Fruit fly (Drosophila melanogaster) whole organism: Measurements from ENCODE around the gene CG13054.

Source experiments
- CG8478 ChIP-seq: fragments of >200 bp; optimal IDR thresholded peaks from 2 replicates; lab custom pipeline; 2018; ENCODE audit warnings: inconsistent platforms
- Dll ChIP-seq: fragments of >200 bp; optimal IDR thresholded peaks from 2 replicates; lab custom pipeline; 2017
- EcR ChIP-seq, 2 experiments: fragments of >200 bp; optimal IDR thresholded peaks; 2 replicates each; lab custom pipeline; 2017; ENCODE audit warnings: missing biosample characterization in 2 of 2, missing genetic modification characterization in 2 of 2, missing genetic modification reagents in 2 of 2
- pan ChIP-seq: fragments of >200 bp; optimal IDR thresholded peaks from 2 replicates; lab custom pipeline; 2017
- psq ChIP-seq: fragments of >200 bp; optimal IDR thresholded peaks from 2 replicates; lab custom pipeline; 2017
- usp ChIP-seq: fragments of >200 bp; optimal IDR thresholded peaks from 2 replicates; lab custom pipeline; 2017; ENCODE audit warnings: missing biosample characterization, missing genetic modification characterization, mixed read lengths

Gene CG13054

dm6 chr3L:16285346-16285911, 28.4 kb upstream of the CG13054 start, which contains the start of gene CG13047:
TSS of gene CG13047 (minus strand) at chr3L:16285396.
- no peak for TF ChIP-seq Dll (lab: Kevin White, UChicago)
- TF ChIP-seq pan (lab: Kevin White, UChicago): no peak
- TF ChIP-seq EcR (GFP tag; optimal IDR thresholded peaks at IDR 0.05; lab: Kevin White, UChicago): no peak
- no peak for TF ChIP-seq psq
- TF ChIP-seq usp: no peak
- no peak for TF ChIP-seq CG8478 (lab: Kevin White, UChicago)

dm6 chr3L:16283821-16284220, 26.8 kb upstream of the CG13054 start, which contains the start of gene CG13048:
TSS of gene CG13048 (minus strand) at chr3L:16283921.
- TF ChIP-seq usp (no peak), psq (no peak), CG8478 (lab: Kevin White, UChicago) (no peak), EcR (GFP tag; optimal IDR thresholded peaks at IDR 0.05; lab: Kevin White, UChicago) (no peak), pan (lab: Kevin White, UChicago) (no peak), Dll (lab: Kevin White, UChicago) (no peak)

dm6 chr3L:16281880-16282556, 25.0 kb upstream of the CG13054 start, which contains the start of gene CG13049:
TSS of gene CG13049 (minus strand) at chr3L:16281930.
- TF ChIP-seq usp: no peak
- no peak for TF ChIP-seq EcR (GFP tag; optimal IDR thresholded peaks at IDR 0.05; lab: Kevin White, UChicago)
- no peak for TF ChIP-seq psq
- TF ChIP-seq pan (lab: Kevin White, UChicago): no peak
- TF ChIP-seq CG8478 (lab: Kevin White, UChicago): no peak
- TF ChIP-seq Dll (lab: Kevin White, UChicago): no peak

- TF ChIP-seq EcR (GFP tag; optimal IDR thresholded peaks at IDR 0.05; lab: Kevin White, UChicago): peak in 1 of 2 experiments; percentile 54
- no peak for TF ChIP-seq CG8478 (lab: Kevin White, UChicago)
These were observed 23.0 kb upstream of the CG13054 start, which contains the start of gene CG13064 for dm6 chr3L:16279987-16280454. TSS of gene CG13064 (plus strand) at chr3L:16280404.

DNA sequence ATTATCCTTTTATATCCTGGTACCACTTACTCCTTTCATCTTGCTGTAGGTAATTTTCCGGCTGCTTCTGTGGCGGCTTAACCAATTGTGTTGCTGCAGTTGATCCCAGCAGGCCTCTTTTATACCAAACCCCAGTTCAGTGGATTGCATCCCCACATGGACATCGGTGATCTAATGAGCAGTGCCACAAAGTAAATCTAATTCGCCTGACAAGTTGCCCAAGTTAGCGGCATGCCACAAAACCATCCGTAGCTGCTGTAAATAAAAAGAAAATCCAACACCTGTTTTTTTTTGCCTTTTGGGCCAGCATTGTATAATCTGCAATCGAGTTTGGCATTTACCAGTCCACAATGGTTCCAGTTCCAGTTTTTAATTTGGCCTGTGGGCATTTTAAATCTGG, 22.2 kb upstream of the CG13054 start, which contains the start of gene CG13050:
CG13050 (minus strand) TSS at position 101 of the 400 bp plus-strand sequence.
- TF ChIP-seq pan (lab: Kevin White, UChicago): no peak
- TF ChIP-seq Dll (lab: Kevin White, UChicago): no peak
- no peak for TF ChIP-seq CG8478 (lab: Kevin White, UChicago)
- TF ChIP-seq psq: no peak
- TF ChIP-seq usp: no peak
- TF ChIP-seq EcR (GFP tag; optimal IDR thresholded peaks at IDR 0.05; lab: Kevin White, UChicago): no peak

dm6 chr3L:16277135-16277534, 20.1 kb upstream of the CG13054 start, which contains the start of gene CG13065:
TSS of gene CG13065 (plus strand) at chr3L:16277435.
- no peak for TF ChIP-seq Dll (lab: Kevin White, UChicago)
- no peak for TF ChIP-seq CG8478 (lab: Kevin White, UChicago)
- no peak for TF ChIP-seq psq
- no peak for TF ChIP-seq pan (lab: Kevin White, UChicago)
- no peak for TF ChIP-seq usp
- TF ChIP-seq EcR (GFP tag; optimal IDR thresholded peaks at IDR 0.05; lab: Kevin White, UChicago): no peak

dm6 chr3L:16275391-16276017, 18.5 kb upstream of the CG13054 start:
- TF ChIP-seq CG8478 (lab: Kevin White, UChicago) (no peak), EcR (GFP tag; optimal IDR thresholded peaks at IDR 0.05; lab: Kevin White, UChicago) (peak in 1 of 2 experiments; percentile 71), Dll (lab: Kevin White, UChicago) (no peak)

DNA sequence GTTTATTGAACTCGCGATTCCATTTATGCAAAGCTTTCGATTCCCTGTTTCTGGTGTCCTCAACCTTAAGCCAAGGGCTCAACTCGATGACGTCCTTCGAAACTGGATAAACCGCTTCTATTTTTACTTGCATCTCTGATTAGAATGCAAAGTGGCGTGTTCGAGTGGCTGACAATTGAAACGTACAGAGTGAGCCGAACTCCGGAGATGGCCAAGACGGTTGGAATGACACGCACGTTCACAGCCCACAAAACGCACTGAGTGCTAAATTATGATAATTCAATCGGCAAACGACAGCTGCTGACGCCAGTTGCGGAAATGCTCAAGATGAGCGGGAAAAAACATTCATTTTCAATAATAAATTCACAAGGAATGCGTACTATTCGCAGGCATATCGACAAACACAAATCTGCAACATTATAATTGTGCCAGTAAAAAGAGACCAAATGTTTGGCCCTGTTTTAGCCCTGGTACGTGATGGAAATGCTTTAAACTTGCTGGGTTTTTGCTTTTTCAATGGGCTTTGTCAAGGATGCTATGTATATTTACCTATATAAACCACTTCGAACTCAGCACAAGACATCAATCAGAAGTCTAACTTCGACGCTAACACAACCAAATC, 15.5 kb upstream of the CG13054 start, which contains the start of gene CG13066:
CG13066 (plus strand) TSS at position 572 of the 622 bp plus-strand sequence.
- TF ChIP-seq pan (lab: Kevin White, UChicago) (no peak), usp (no peak), psq (no peak), EcR (GFP tag; optimal IDR thresholded peaks at IDR 0.05; lab: Kevin White, UChicago) (no peak), Dll (lab: Kevin White, UChicago) (no peak), CG8478 (lab: Kevin White, UChicago) (no peak)

DNA sequence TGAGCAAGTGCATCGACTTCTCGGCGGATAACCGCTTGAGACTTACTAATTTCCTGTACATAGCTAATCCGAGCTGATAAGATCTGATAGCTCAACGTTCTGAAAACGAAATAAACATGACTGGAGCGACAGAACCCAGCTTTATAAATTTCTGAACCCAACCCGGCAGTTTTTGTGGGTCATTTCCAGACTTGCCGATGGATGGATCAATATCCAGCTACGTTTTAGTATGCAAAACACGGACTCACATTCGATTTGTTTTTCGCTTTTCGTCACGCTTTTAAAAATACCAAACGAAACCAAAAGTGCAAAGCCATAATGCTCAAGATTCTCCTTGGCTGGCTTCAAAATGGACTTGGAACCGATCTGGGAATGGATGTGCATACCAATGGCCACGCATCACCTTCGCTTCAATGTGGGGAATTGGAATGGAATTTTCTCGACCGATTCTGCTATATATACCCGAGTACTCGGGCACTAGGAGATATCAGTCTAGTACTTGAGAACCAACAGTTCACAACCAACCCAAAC, 13.9 kb upstream of the CG13054 start, which contains the start of the genes CG34248 and CG13067:
CG34248 (minus strand) TSS at position 101 of the 531 bp plus-strand sequence.
CG13067 (plus strand) TSS at position 481 of the 531 bp plus-strand sequence.
- TF ChIP-seq Dll (lab: Kevin White, UChicago) (no peak), usp (no peak), psq (no peak), EcR (GFP tag; optimal IDR thresholded peaks at IDR 0.05; lab: Kevin White, UChicago) (no peak), CG8478 (lab: Kevin White, UChicago) (no peak), pan (lab: Kevin White, UChicago) (no peak)

dm6 chr3L:16269092-16269491, 12.1 kb upstream of the CG13054 start, which contains the start of gene CG13068:
TSS of gene CG13068 (plus strand) at chr3L:16269392.
- TF ChIP-seq CG8478 (lab: Kevin White, UChicago): no peak
- no peak for TF ChIP-seq usp
- TF ChIP-seq pan (lab: Kevin White, UChicago): no peak
- TF ChIP-seq EcR (GFP tag; optimal IDR thresholded peaks at IDR 0.05; lab: Kevin White, UChicago): no peak
- TF ChIP-seq Dll (lab: Kevin White, UChicago): no peak
- TF ChIP-seq psq: no peak
